Worm (Caenorhabditis elegans): ENCODE data around the gene T06C10.3.

DNA sequence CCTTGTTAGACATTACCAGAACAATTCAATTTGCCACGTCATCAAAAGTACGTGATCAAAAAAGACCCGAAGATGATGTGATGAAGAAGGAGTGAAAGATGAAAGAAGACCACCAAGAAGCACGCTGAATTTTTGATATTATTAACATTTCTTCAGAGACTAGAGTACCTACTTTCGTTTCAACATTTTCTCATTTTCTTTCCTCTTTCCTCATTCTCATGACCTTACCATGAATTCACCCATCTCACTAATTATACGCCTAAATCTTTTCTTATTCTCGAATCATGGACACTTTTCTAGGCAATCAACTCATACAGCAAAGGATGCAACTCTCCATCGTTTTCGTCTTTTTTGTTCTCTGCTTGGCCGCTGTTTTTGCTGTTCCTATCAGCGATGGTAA, 1.9 kb upstream of the T06C10.3 start, which contains the start of gene flp-10:
- no peak for TF ChIP-seq ama-1 (optimal IDR thresholded peaks at IDR 0.05)
- TF ChIP-seq ets-7 (tag; optimal IDR thresholded peaks at IDR 0.05): no peak
- no peak for TF ChIP-seq hmg-4 (GFP tag; optimal IDR thresholded peaks at IDR 0.05)
- TF ChIP-seq hnd-1 (tag; optimal IDR thresholded peaks at IDR 0.05): no peak
- no peak for TF ChIP-seq tra-4 (tag; optimal IDR thresholded peaks at IDR 0.05)
- TF ChIP-seq ceh-36 (tag; optimal IDR thresholded peaks at IDR 0.05): no peak
- TF ChIP-seq B0310.2 (tag; optimal IDR thresholded peaks at IDR 0.05): no peak
- TF ChIP-seq flt-1 (GFP tag; IDR thresholded peaks at IDR 0.05): no peak
- no peak for TF ChIP-seq ceh-13 (GFP tag; optimal IDR thresholded peaks at IDR 0.05)
